Worm (Caenorhabditis elegans): Measurements from ENCODE around the gene fzy-1.

Gene fzy-1

ce11 chrII:5500470-5500869 is at the start of gene fzy-1:
Gene fzy-1 (plus strand): TSS chrII:5500770.
- TF ChIP-seq B0310.2 (tag; optimal IDR thresholded peaks at IDR 0.05): no peak

- no peak for TF ChIP-seq ets-7 (tag; optimal IDR thresholded peaks at IDR 0.05)
- TF ChIP-seq ceh-13 (GFP tag; optimal IDR thresholded peaks at IDR 0.05): no peak
Measured at ce11 chrII:5451278-5451677, 49.3 kb upstream of the fzy-1 start.

- TF ChIP-seq sea-1 (GFP tag; conservative IDR thresholded peaks at IDR 0.05) (no peak), tbx-11 (GFP tag; IDR thresholded peaks at IDR 0.05) (no peak), aly-1 (tag; optimal IDR thresholded peaks at IDR 0.05) (no peak), tbx-37 (GFP tag; conservative IDR thresholded peaks at IDR 0.05) (no peak), ama-1 (optimal IDR thresholded peaks at IDR 0.05) (no peak), hnd-1 (tag; optimal IDR thresholded peaks at IDR 0.05) (no peak), pes-1 (GFP tag; IDR thresholded peaks at IDR 0.05) (no peak), hmbx-1 (tag; optimal IDR thresholded peaks at IDR 0.05) (no peak), B0310.2 (tag; optimal IDR thresholded peaks at IDR 0.05) (no peak), flt-1 (GFP tag; IDR thresholded peaks at IDR 0.05) (no peak), ets-7 (tag; optimal IDR thresholded peaks at IDR 0.05) (no peak), hmg-4 (GFP tag; optimal IDR thresholded peaks at IDR 0.05) (no peak), tra-4 (tag; optimal IDR thresholded peaks at IDR 0.05) (no peak), scrt-1 (GFP tag; IDR thresholded peaks at IDR 0.05) (no peak), ceh-36 (tag; optimal IDR thresholded peaks at IDR 0.05) (no peak), ceh-13 (GFP tag; optimal IDR thresholded peaks at IDR 0.05) (no peak), F13C5.2 (tag; optimal IDR thresholded peaks at IDR 0.05) (no peak)
Measured at ce11 chrII:5453547-5453946, 47.0 kb upstream of the fzy-1 start, which contains the start of gene dhs-5. Gene dhs-5 (plus strand): TSS chrII:5453847.

- TF ChIP-seq ets-7 (tag; optimal IDR thresholded peaks at IDR 0.05): no peak
- TF ChIP-seq tbx-37 (GFP tag; conservative IDR thresholded peaks at IDR 0.05): no peak
- TF ChIP-seq F13C5.2 (tag; optimal IDR thresholded peaks at IDR 0.05): no peak
- no peak for TF ChIP-seq hnd-1 (tag; optimal IDR thresholded peaks at IDR 0.05)
- TF ChIP-seq ama-1 (optimal IDR thresholded peaks at IDR 0.05): no peak
- TF ChIP-seq hmbx-1 (tag; optimal IDR thresholded peaks at IDR 0.05): no peak
- no peak for TF ChIP-seq ceh-13 (GFP tag; optimal IDR thresholded peaks at IDR 0.05)
- no peak for TF ChIP-seq sea-1 (GFP tag; conservative IDR thresholded peaks at IDR 0.05)
- TF ChIP-seq tbx-11 (GFP tag; IDR thresholded peaks at IDR 0.05): no peak
- no peak for TF ChIP-seq pes-1 (GFP tag; IDR thresholded peaks at IDR 0.05)
Measured at ce11 chrII:5455650-5456355, 44.8 kb upstream of the fzy-1 start, which contains the start of gene daz-1. Gene daz-1 (plus strand): TSS chrII:5456305.

ce11 chrII:5458683-5459410 is 41.7 kb upstream of the fzy-1 start:
- TF ChIP-seq ceh-13 (GFP tag; optimal IDR thresholded peaks at IDR 0.05): no peak
- no peak for TF ChIP-seq flt-1 (GFP tag; IDR thresholded peaks at IDR 0.05)
- TF ChIP-seq tra-4 (tag; optimal IDR thresholded peaks at IDR 0.05): no peak
- TF ChIP-seq pes-1 (GFP tag; IDR thresholded peaks at IDR 0.05): no peak
- no peak for TF ChIP-seq ama-1 (optimal IDR thresholded peaks at IDR 0.05)
- no peak for TF ChIP-seq tbx-11 (GFP tag; IDR thresholded peaks at IDR 0.05)
- no peak for TF ChIP-seq hmg-4 (GFP tag; optimal IDR thresholded peaks at IDR 0.05)
- TF ChIP-seq F13C5.2 (tag; optimal IDR thresholded peaks at IDR 0.05): no peak
- no peak for TF ChIP-seq sea-1 (GFP tag; conservative IDR thresholded peaks at IDR 0.05)
- no peak for TF ChIP-seq aly-1 (tag; optimal IDR thresholded peaks at IDR 0.05)
- TF ChIP-seq hnd-1 (tag; optimal IDR thresholded peaks at IDR 0.05): no peak
- TF ChIP-seq tbx-37 (GFP tag; conservative IDR thresholded peaks at IDR 0.05): no peak
- no peak for TF ChIP-seq hmbx-1 (tag; optimal IDR thresholded peaks at IDR 0.05)
- TF ChIP-seq scrt-1 (GFP tag; IDR thresholded peaks at IDR 0.05): no peak
- no peak for TF ChIP-seq ceh-36 (tag; optimal IDR thresholded peaks at IDR 0.05)
- no peak for TF ChIP-seq B0310.2 (tag; optimal IDR thresholded peaks at IDR 0.05)

ce11 chrII:5459534-5459933 is 41.0 kb upstream of the fzy-1 start:
- no peak for TF ChIP-seq hmg-4 (GFP tag; optimal IDR thresholded peaks at IDR 0.05)
- no peak for TF ChIP-seq F13C5.2 (tag; optimal IDR thresholded peaks at IDR 0.05)
- no peak for TF ChIP-seq pes-1 (GFP tag; IDR thresholded peaks at IDR 0.05)
- no peak for TF ChIP-seq sea-1 (GFP tag; conservative IDR thresholded peaks at IDR 0.05)
- TF ChIP-seq ama-1 (optimal IDR thresholded peaks at IDR 0.05): no peak
- TF ChIP-seq tra-4 (tag; optimal IDR thresholded peaks at IDR 0.05): no peak
- TF ChIP-seq tbx-11 (GFP tag; IDR thresholded peaks at IDR 0.05): no peak
- TF ChIP-seq hmbx-1 (tag; optimal IDR thresholded peaks at IDR 0.05): no peak
- TF ChIP-seq hnd-1 (tag; optimal IDR thresholded peaks at IDR 0.05): no peak
- no peak for TF ChIP-seq ets-7 (tag; optimal IDR thresholded peaks at IDR 0.05)
- TF ChIP-seq tbx-37 (GFP tag; conservative IDR thresholded peaks at IDR 0.05): no peak
- TF ChIP-seq aly-1 (tag; optimal IDR thresholded peaks at IDR 0.05): no peak
- no peak for TF ChIP-seq flt-1 (GFP tag; IDR thresholded peaks at IDR 0.05)
- no peak for TF ChIP-seq B0310.2 (tag; optimal IDR thresholded peaks at IDR 0.05)
- no peak for TF ChIP-seq ceh-13 (GFP tag; optimal IDR thresholded peaks at IDR 0.05)

- TF ChIP-seq ama-1 (optimal IDR thresholded peaks at IDR 0.05): no peak
- TF ChIP-seq F13C5.2 (tag; optimal IDR thresholded peaks at IDR 0.05): no peak
- no peak for TF ChIP-seq sea-1 (GFP tag; conservative IDR thresholded peaks at IDR 0.05)
- no peak for TF ChIP-seq ceh-36 (tag; optimal IDR thresholded peaks at IDR 0.05)
- TF ChIP-seq tra-4 (tag; optimal IDR thresholded peaks at IDR 0.05): no peak
- no peak for TF ChIP-seq pes-1 (GFP tag; IDR thresholded peaks at IDR 0.05)
- no peak for TF ChIP-seq aly-1 (tag; optimal IDR thresholded peaks at IDR 0.05)
- no peak for TF ChIP-seq hmbx-1 (tag; optimal IDR thresholded peaks at IDR 0.05)
- no peak for TF ChIP-seq hmg-4 (GFP tag; optimal IDR thresholded peaks at IDR 0.05)
Measured at ce11 chrII:5460911-5461310, 39.7 kb upstream of the fzy-1 start.
